Worm (Caenorhabditis elegans) whole organism, young adult: ENCODE measurements around the gene rol-6.

ENCODE experiments used
- B0019.2 ChIP-seq: fragments of 200-800 bp; sonication (Bioruptor generic); conservative IDR thresholded peaks from 2 replicates; pipeline ENCODE4 v1.3.6; 2022; ENCODE audit warnings: missing genetic modification reagents, missing genetic modification characterization, missing compliant biosample characterization
- F55B11.4 ChIP-seq: sonication (generic microtip); optimal IDR thresholded peaks from 2 replicates; lab custom pipeline; 2016; ENCODE audit warnings: missing compliant biosample characterization, missing genetic modification characterization, borderline replicate concordance; ENCODE audit not compliant: insufficient read depth
- ama-1 ChIP-seq, 3 experiments: fragments of 150-350 bp in 1 of 3; sonication (generic microtip) in 2 of 3; optimal IDR thresholded peaks; 2 replicates each; lab custom pipeline; 2014 to 2018; ENCODE audit warnings: missing biosample characterization in 2 of 3, missing genetic modification characterization in 2 of 3, missing genetic modification reagents in 2 of 3
- bed-1 ChIP-seq: fragments of 200-800 bp; sonication (Bioruptor generic); IDR thresholded peaks from 2 replicates; pipeline ENCODE4 v1.3.6; 2022; ENCODE audit warnings: missing genetic modification reagents, missing genetic modification characterization, missing compliant biosample characterization
- efl-1 ChIP-seq: fragments of 150-350 bp; optimal IDR thresholded peaks from 2 replicates; lab custom pipeline; 2014; ENCODE audit warnings: missing biosample characterization, missing genetic modification reagents, missing genetic modification characterization
- egrh-3 ChIP-seq: fragments of 200-800 bp; sonication (Bioruptor generic); IDR thresholded peaks from 2 replicates; pipeline ENCODE4 v1.3.6; 2022; ENCODE audit warnings: missing genetic modification reagents, missing genetic modification characterization, missing compliant biosample characterization
- ets-4 ChIP-seq: fragments of 200-800 bp; sonication (Bioruptor generic); optimal IDR thresholded peaks from 2 replicates; lab custom pipeline; 2018; ENCODE audit warnings: mild to moderate bottlenecking, missing genetic modification characterization, missing compliant biosample characterization
- hlh-26 ChIP-seq: fragments of 200-800 bp; sonication (Bioruptor generic); conservative IDR thresholded peaks from 2 replicates; pipeline ENCODE4 v1.3.6; 2022; ENCODE audit warnings: missing genetic modification reagents, missing genetic modification characterization, missing compliant biosample characterization
- mcd-1 ChIP-seq: fragments of 200-800 bp; sonication (Bioruptor generic); IDR thresholded peaks from 2 replicates; pipeline ENCODE4 v1.3.6; 2022; ENCODE audit warnings: missing genetic modification reagents, missing genetic modification characterization, missing compliant biosample characterization
- nfya-2 ChIP-seq: fragments of 200-800 bp; sonication (Bioruptor generic); IDR thresholded peaks from 2 replicates; pipeline ENCODE4 v1.3.6; 2022; ENCODE audit warnings: missing genetic modification reagents, missing genetic modification characterization, missing compliant biosample characterization
- sdz-38 ChIP-seq: sonication (generic microtip); optimal IDR thresholded peaks from 2 replicates; lab custom pipeline; 2016; ENCODE audit warnings: missing genotype, missing genetic modification characterization, missing compliant biosample characterization
- sea-2 ChIP-seq: fragments of 200-800 bp; sonication (Bioruptor generic); IDR thresholded peaks from 2 replicates; pipeline ENCODE4 v1.3.6; 2022; ENCODE audit warnings: missing genetic modification characterization, missing compliant biosample characterization
- unc-62 ChIP-seq: fragments of 150-350 bp; optimal IDR thresholded peaks from 2 replicates; lab custom pipeline; 2014; ENCODE audit warnings: missing biosample characterization, missing genetic modification reagents, missing genetic modification characterization
- zfh-2 ChIP-seq: fragments of 200-800 bp; sonication (Bioruptor generic); conservative IDR thresholded peaks from 2 replicates; pipeline ENCODE4 v1.3.6; 2022; ENCODE audit warnings: missing genetic modification reagents, missing genetic modification characterization, missing compliant biosample characterization

DNA sequence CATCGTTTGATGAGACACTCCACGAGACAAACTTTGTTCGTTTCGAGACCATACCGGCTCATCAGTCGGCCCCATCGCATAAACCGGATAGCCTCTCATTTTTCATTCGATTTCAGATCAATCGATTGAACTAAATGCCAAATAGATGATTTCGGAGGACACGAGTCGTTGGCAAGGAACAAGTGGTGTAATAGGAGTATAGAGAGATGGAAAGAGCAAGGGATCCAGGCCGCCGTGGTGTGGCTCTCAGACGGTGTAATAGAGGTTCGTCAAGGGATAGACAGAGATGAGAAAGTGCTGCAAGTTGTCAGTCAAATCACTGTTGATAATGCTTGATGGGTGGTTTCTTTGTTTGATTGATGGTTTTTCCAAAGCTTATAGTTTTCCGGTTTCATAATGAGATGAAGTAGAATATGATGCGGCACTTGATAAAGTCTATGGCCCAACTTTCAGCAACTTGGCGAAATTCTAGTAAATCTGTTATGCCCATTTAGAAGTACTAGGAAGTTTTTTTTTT, 50.7 kb downstream of the rol-6 start, which contains the start of gene sgn-1:
- TF ChIP-seq zfh-2 (GFP tag; lab: Robert Waterston, UW) (no peak), unc-62 (GFP tag; lab: Kevin White, UChicago) (no peak), F55B11.4 (tag; lab: Kevin White, UChicago) (no peak), egrh-3 (GFP tag; lab: Robert Waterston, UW) (no peak), ets-4 (no peak), ama-1 (optimal IDR thresholded peaks at IDR 0.05; lab: Kevin White, UChicago) (no peak), ama-1 (GFP tag; optimal IDR thresholded peaks at IDR 0.05; lab: Kevin White, UChicago) (no peak), sdz-38 (tag; lab: Kevin White, UChicago) (no peak), B0019.2 (GFP tag; lab: Robert Waterston, UW) (no peak), efl-1 (GFP tag; lab: Kevin White, UChicago) (no peak), bed-1 (GFP tag; lab: Robert Waterston, UW) (no peak), mcd-1 (GFP tag; lab: Robert Waterston, UW) (no peak), nfya-2 (GFP tag; lab: Robert Waterston, UW) (no peak), sea-2 (GFP tag; lab: Robert Waterston, UW) (no peak), hlh-26 (no peak)
